Worm (Caenorhabditis elegans): ENCODE results near the gene btb-10.

- TF ChIP-seq ceh-45 (GFP tag; IDR thresholded peaks at IDR 0.05) (no peak), ceh-9 (tag; optimal IDR thresholded peaks at IDR 0.05) (no peak), ama-1 (optimal IDR thresholded peaks at IDR 0.05) (no peak), nhr-232 (tag; optimal IDR thresholded peaks at IDR 0.05) (no peak), nhr-11 (tag; optimal IDR thresholded peaks at IDR 0.05) (no peak), unc-55 (GFP tag; optimal IDR thresholded peaks at IDR 0.05) (no peak)
Measured at ce11 chrII:1040464-1040863, 20.1 kb downstream of the btb-10 start, which contains the start of gene fbxb-39.
